Worm (Caenorhabditis elegans): ENCODE measurements around the gene lsm-1.

DNA sequence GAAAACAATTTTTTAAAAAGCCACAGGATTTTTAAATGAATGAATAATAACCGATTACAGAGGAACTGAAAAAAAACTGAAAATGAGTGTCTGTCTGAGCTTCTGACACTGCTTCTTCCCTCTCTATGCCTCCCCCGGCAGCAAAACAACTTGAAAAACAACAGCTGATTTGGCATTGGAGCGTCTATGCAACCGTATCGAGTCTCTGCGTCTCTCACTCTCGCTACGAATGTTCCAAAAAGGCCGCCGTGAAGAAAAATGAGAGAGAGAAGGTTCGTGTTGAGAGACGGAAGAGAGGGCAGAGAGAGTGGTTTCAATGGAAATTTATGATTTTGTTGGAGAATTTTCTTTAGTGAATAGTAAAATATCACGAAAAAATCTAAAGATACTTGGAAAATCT is 23.7 kb upstream of the lsm-1 start:
- TF ChIP-seq elt-3 (tag; optimal IDR thresholded peaks at IDR 0.05), result no peak
- peak; percentile 26 for TF ChIP-seq nhr-237 (tag; optimal IDR thresholded peaks at IDR 0.05)
- TF ChIP-seq pha-4 (tag; optimal IDR thresholded peaks at IDR 0.05), result peak; percentile 25
- no peak for TF ChIP-seq lin-13 (tag; optimal IDR thresholded peaks at IDR 0.05)
- TF ChIP-seq snpc-4 (tag; optimal IDR thresholded peaks at IDR 0.05), result no peak
- no peak for TF ChIP-seq ztf-11 (tag; optimal IDR thresholded peaks at IDR 0.05)
- peak; percentile 90 for TF ChIP-seq hlh-1 (tag; optimal IDR thresholded peaks at IDR 0.05)

Data from whole organism, mixed stage, embryonic.